Worm (Caenorhabditis elegans): ENCODE results near the gene F47B7.2.

The F47B7.2 gene

DNA sequence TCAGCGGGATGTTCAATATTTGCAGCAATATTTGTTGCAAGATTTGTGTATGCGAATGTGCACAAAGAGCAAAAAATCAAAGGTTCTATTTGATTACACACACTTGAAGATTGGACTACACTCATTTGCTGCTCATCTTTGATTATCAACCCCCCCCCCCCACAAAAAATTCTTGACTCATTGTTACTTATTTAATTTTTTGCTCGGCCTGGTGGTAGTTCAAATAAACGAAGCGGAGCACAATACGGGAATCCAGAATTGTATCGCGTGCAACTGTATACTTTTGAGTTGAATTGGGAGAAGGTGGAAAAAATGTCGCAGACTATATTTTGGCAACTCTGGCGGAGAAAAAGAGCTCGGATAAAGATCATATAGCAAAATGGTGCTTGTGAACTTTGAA lies 23.1 kb downstream of the F47B7.2 start, which contains the start of gene F35A5.5:
F35A5.5 (minus strand) TSS at position 101 of the 400 bp plus-strand sequence.
- TF ChIP-seq ztf-29 (GFP tag; IDR thresholded peaks at IDR 0.05), result no peak
- no peak for TF ChIP-seq ztf-23 (GFP tag; IDR thresholded peaks at IDR 0.05)
- TF ChIP-seq cog-1 (tag; optimal IDR thresholded peaks at IDR 0.05), result no peak
- TF ChIP-seq med-1 (GFP tag; optimal IDR thresholded peaks at IDR 0.05; ENCODE audit: insufficient read depth), result no peak
- no peak for TF ChIP-seq tab-1 (GFP tag; IDR thresholded peaks at IDR 0.05)
- TF ChIP-seq ref-1 (GFP tag; conservative IDR thresholded peaks at IDR 0.05), result no peak
- no peak for TF ChIP-seq T22C8.4 (GFP tag; IDR thresholded peaks at IDR 0.05)
- no peak for TF ChIP-seq flt-1 (GFP tag; IDR thresholded peaks at IDR 0.05)
- no peak for TF ChIP-seq klf-2 (GFP tag; conservative IDR thresholded peaks at IDR 0.05)

DNA sequence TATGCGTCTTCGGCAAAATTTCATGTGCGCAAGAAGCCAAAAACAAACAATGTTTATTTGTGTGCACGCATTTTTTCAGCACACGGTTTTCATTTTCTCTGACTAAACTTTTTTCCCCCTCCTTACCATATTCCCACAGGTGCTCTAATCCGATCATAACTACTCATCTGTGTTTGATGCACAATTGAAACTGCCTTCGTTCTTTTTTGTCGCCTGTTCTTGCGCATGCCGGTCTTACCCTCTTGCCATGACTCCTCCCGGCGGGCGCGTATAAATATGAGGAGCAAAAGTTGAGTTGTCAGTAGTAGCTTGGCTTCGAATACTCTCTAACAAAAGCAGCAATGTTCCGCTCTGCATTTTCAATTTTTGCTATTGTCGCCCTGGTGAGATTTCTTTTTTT lies 25.3 kb downstream of the F47B7.2 start, which contains the start of gene abu-10:
abu-10 (plus strand) TSS at position 301 of the 400 bp plus-strand sequence.
- TF ChIP-seq T22C8.4 (GFP tag; IDR thresholded peaks at IDR 0.05), result no peak
- TF ChIP-seq ztf-29 (GFP tag; IDR thresholded peaks at IDR 0.05), result no peak
- TF ChIP-seq klf-2 (GFP tag; conservative IDR thresholded peaks at IDR 0.05), result no peak
- TF ChIP-seq flt-1 (GFP tag; IDR thresholded peaks at IDR 0.05), result no peak
- TF ChIP-seq med-1 (GFP tag; optimal IDR thresholded peaks at IDR 0.05; ENCODE audit: insufficient read depth), result no peak
- TF ChIP-seq tab-1 (GFP tag; IDR thresholded peaks at IDR 0.05), result no peak
- no peak for TF ChIP-seq cog-1 (tag; optimal IDR thresholded peaks at IDR 0.05)
- no peak for TF ChIP-seq ztf-23 (GFP tag; IDR thresholded peaks at IDR 0.05)
- TF ChIP-seq ref-1 (GFP tag; conservative IDR thresholded peaks at IDR 0.05), result no peak

DNA sequence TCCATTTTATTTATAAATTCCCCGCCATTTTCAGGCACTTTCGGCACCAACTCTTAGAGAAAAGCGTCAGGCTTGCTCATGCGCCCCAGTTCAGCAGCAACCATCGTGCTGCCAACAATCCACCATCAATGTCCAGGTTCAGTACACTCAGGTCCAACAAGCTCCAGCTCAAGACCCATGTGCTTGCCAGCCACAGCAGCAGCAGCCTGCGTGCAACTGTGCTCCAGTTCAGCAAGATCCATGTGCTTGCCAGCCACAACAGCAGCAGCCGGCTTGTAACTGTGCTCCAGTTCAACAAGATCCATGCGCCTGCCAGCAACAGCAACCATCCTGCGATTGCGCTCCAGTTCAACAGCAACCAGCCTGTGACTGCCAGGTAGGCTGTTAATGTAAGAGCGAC lies 25.7 kb downstream of the F47B7.2 start:
- TF ChIP-seq ztf-23 (GFP tag; IDR thresholded peaks at IDR 0.05) (no peak), cog-1 (tag; optimal IDR thresholded peaks at IDR 0.05) (no peak)

DNA sequence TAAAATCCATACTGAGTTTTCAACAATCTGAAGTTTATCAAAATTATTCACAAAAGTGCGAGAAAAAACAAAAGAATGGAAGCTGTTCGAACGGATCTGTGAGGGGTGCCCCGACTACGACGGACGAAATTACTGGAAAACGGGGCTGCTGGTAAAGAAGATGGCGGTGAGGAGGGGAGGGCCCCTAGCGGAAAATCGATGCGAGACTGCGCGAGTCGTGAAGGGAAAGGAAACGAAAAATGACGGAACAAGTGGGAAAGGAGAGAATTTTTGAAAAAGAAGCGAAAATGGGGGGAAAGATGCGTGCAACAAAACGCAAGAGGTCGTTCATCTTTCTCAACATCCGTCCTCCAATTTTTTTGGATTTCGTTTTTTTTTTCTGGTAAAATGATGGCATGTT lies 30.2 kb downstream of the F47B7.2 start:
- TF ChIP-seq T22C8.4 (GFP tag; IDR thresholded peaks at IDR 0.05) (peak; percentile 48), klf-2 (GFP tag; conservative IDR thresholded peaks at IDR 0.05) (no peak), ref-1 (GFP tag; conservative IDR thresholded peaks at IDR 0.05) (no peak)

DNA sequence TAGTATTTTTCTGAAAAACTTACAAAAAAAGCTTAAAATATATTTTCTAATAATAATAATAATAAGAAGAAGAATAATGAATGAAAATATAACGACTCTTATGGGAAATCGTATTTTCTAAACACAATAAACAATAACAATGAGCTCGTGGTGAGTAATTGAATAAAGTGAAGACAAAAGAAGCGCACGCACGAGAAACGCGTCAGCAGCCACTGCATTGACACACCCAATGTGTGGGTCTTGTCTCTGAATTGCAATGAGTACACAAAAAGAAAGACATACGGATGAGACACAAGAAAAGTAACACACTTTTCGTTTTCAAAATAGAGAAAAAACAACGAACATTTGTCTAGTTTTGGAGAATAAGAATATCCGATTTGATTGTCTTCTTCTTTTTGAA lies 30.8 kb downstream of the F47B7.2 start, which contains the start of gene F35A5.8:
F35A5.8 (minus strand) TSS at position 151 of the 400 bp plus-strand sequence.
- no peak for TF ChIP-seq tab-1 (GFP tag; IDR thresholded peaks at IDR 0.05)
- no peak for TF ChIP-seq med-1 (GFP tag; optimal IDR thresholded peaks at IDR 0.05; ENCODE audit: insufficient read depth)
- no peak for TF ChIP-seq T22C8.4 (GFP tag; IDR thresholded peaks at IDR 0.05)
- peak; percentile 71 for TF ChIP-seq flt-1 (GFP tag; IDR thresholded peaks at IDR 0.05)
- peak; percentile 43 for TF ChIP-seq cog-1 (tag; optimal IDR thresholded peaks at IDR 0.05)
- 0 out of 2 replicates have a peak, but pooled peaks have one; percentile 49 for TF ChIP-seq ztf-23 (GFP tag; IDR thresholded peaks at IDR 0.05)

DNA sequence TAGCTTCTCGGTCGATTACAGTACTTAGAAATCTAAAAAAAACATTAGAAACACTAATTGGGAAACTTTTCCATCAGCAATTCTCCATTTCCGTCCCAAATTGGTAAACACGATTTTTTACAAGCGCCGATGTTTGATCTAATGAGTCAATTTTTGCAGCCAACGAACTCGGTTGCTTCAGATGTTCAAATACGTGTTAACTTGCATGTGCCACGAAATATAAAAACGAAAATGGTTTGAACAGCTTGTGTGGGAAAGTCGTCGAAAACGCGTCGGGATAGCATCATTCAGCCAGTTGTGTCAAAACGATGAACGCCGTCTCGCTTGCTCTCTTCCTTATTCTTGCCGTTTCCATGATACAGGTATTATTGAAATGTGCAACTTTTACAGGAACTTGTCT lies 32.3 kb downstream of the F47B7.2 start, which contains the start of gene F35A5.2:
F35A5.2 (plus strand) TSS at position 301 of the 400 bp plus-strand sequence.
- no peak for TF ChIP-seq flt-1 (GFP tag; IDR thresholded peaks at IDR 0.05)
- TF ChIP-seq ztf-23 (GFP tag; IDR thresholded peaks at IDR 0.05), result no peak
- no peak for TF ChIP-seq cog-1 (tag; optimal IDR thresholded peaks at IDR 0.05)

DNA sequence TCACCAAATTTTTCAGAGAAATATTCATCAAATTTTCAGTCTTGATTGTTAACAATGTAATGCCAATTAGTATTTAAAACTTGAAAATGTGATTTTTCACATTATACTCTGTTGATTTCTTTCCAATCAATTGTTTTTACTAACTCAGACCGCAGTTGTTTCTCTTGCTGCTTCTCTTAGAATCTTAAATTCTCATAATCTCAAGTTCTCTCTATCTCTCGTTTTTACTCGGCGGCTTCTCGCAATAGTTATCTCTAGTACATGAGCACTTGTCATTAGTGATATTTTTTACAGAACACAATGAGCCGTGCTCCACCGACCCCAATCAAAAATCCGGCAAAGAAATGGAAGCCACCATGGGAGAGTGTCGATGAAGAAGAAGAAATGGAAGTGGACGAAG lies 34.6 kb downstream of the F47B7.2 start, which contains the start of gene F35A5.1:
F35A5.1 (plus strand) TSS at position 301 of the 400 bp plus-strand sequence.
- no peak for TF ChIP-seq ztf-23 (GFP tag; IDR thresholded peaks at IDR 0.05)
- no peak for TF ChIP-seq ztf-29 (GFP tag; IDR thresholded peaks at IDR 0.05)
- no peak for TF ChIP-seq klf-2 (GFP tag; conservative IDR thresholded peaks at IDR 0.05)
- TF ChIP-seq tab-1 (GFP tag; IDR thresholded peaks at IDR 0.05), result no peak
- TF ChIP-seq cog-1 (tag; optimal IDR thresholded peaks at IDR 0.05), result no peak
- TF ChIP-seq flt-1 (GFP tag; IDR thresholded peaks at IDR 0.05), result no peak
- TF ChIP-seq ref-1 (GFP tag; conservative IDR thresholded peaks at IDR 0.05), result no peak
- no peak for TF ChIP-seq T22C8.4 (GFP tag; IDR thresholded peaks at IDR 0.05)
- no peak for TF ChIP-seq med-1 (GFP tag; optimal IDR thresholded peaks at IDR 0.05; ENCODE audit: insufficient read depth)

DNA sequence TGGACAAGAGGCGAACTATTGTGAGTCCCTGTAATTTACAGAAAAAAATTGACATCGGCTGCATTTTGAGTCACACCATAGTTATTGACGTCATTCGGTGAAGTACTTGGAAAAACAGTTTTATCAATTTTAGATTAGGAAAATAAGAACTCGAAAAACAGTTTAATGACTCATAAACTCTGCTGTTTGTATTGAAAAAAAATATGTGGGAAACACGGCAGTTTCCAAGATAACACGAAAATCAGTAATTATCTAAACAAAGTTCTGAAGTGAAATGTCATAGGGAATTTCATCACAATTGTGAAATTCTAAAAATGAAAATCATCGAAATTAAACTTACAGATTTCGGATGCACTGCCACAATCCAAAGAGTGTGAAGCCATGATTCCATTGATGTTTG lies 42.3 kb downstream of the F47B7.2 start:
- TF ChIP-seq ztf-23 (GFP tag; IDR thresholded peaks at IDR 0.05), result no peak
- no peak for TF ChIP-seq ref-1 (GFP tag; conservative IDR thresholded peaks at IDR 0.05)
- no peak for TF ChIP-seq tab-1 (GFP tag; IDR thresholded peaks at IDR 0.05)
- no peak for TF ChIP-seq med-1 (GFP tag; optimal IDR thresholded peaks at IDR 0.05; ENCODE audit: insufficient read depth)
- TF ChIP-seq cog-1 (tag; optimal IDR thresholded peaks at IDR 0.05), result no peak
- no peak for TF ChIP-seq ztf-29 (GFP tag; IDR thresholded peaks at IDR 0.05)
- no peak for TF ChIP-seq flt-1 (GFP tag; IDR thresholded peaks at IDR 0.05)
- no peak for TF ChIP-seq klf-2 (GFP tag; conservative IDR thresholded peaks at IDR 0.05)
- no peak for TF ChIP-seq T22C8.4 (GFP tag; IDR thresholded peaks at IDR 0.05)

DNA sequence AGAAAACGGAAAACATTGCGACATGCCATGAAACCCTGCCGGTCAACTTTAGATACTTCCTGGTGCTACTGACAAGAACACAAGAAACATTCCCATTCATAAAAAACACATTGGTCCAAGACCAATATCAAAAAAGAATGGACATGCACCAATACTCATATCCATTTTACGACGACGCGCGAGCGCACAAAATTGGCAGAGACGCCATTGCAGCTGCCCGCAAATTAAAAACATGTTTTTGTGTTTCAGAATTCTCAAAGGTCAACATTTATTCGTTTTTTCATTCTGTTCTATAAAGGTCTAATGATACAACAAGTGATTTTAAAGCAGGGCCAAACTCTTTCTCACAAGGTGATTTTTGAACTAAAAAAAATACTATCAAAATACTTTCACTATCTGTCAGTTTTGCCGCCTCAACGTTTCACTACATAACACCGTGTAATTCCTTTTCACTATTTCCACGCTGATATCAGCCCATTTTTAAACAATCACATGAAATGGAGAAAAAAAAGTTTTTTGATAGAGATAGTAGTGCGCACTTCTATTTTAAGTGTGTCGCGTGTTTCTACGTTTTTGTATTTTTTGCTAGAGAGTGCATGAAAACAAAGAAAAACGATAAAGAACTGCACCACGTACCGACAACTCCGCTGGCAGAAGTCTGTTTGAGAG lies 46.4 kb downstream of the F47B7.2 start:
- no peak for TF ChIP-seq flt-1 (GFP tag; IDR thresholded peaks at IDR 0.05)
- no peak for TF ChIP-seq T22C8.4 (GFP tag; IDR thresholded peaks at IDR 0.05)
- no peak for TF ChIP-seq ref-1 (GFP tag; conservative IDR thresholded peaks at IDR 0.05)
- no peak for TF ChIP-seq klf-2 (GFP tag; conservative IDR thresholded peaks at IDR 0.05)
- TF ChIP-seq cog-1 (tag; optimal IDR thresholded peaks at IDR 0.05), result no peak
- no peak for TF ChIP-seq med-1 (GFP tag; optimal IDR thresholded peaks at IDR 0.05; ENCODE audit: insufficient read depth)
- no peak for TF ChIP-seq ztf-23 (GFP tag; IDR thresholded peaks at IDR 0.05)
- TF ChIP-seq ztf-29 (GFP tag; IDR thresholded peaks at IDR 0.05), result no peak
- TF ChIP-seq tab-1 (GFP tag; IDR thresholded peaks at IDR 0.05), result no peak

DNA sequence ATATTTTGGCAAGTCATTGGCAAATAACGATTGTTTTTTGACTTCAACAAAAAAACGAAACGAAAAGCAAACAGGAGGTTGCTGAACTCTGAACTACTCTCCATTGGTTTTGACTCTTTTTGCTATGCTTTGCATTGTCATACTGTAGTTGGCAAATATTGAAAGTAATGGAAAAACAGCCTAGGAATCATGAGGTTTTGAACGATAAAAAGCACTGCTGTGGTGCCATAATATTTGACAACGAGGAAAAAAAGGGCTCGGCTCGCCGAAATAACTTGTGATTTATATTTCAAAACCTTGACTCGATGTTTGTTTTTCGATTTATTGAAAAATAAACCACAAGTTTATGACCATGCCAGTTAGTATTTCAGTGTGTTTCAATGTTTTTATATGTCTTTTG lies 47.1 kb downstream of the F47B7.2 start:
- TF ChIP-seq med-1 (GFP tag; optimal IDR thresholded peaks at IDR 0.05; ENCODE audit: insufficient read depth) (no peak), cog-1 (tag; optimal IDR thresholded peaks at IDR 0.05) (no peak), tab-1 (GFP tag; IDR thresholded peaks at IDR 0.05) (no peak), T22C8.4 (GFP tag; IDR thresholded peaks at IDR 0.05) (no peak), ref-1 (GFP tag; conservative IDR thresholded peaks at IDR 0.05) (no peak), ztf-23 (GFP tag; IDR thresholded peaks at IDR 0.05) (no peak), klf-2 (GFP tag; conservative IDR thresholded peaks at IDR 0.05) (no peak), flt-1 (GFP tag; IDR thresholded peaks at IDR 0.05) (no peak), ztf-29 (GFP tag; IDR thresholded peaks at IDR 0.05) (no peak)

Measured in whole organism, midembryonic.